Worm (Caenorhabditis elegans): ENCODE data around the gene acbp-6.

The acbp-6 gene

ce11 chrII:11998903-11999302 lies 25.4 kb upstream of the acbp-6 start, which contains the start of gene Y17G7B.23:
Gene Y17G7B.23 (plus strand): TSS chrII:11999203.
- TF ChIP-seq aptf-3 (GFP tag; IDR thresholded peaks at IDR 0.05) (no peak), F10E7.11 (tag; optimal IDR thresholded peaks at IDR 0.05) (no peak), repo-1 (tag; optimal IDR thresholded peaks at IDR 0.05) (no peak), ceh-79 (tag; optimal IDR thresholded peaks at IDR 0.05) (no peak), ceh-91 (GFP tag; IDR thresholded peaks at IDR 0.05) (no peak), F49E8.2 (tag; optimal IDR thresholded peaks at IDR 0.05; ENCODE audit: insufficient read depth) (no peak), sdz-38 (tag; optimal IDR thresholded peaks at IDR 0.05) (no peak), nhr-120 (GFP tag; IDR thresholded peaks at IDR 0.05) (no peak), let-526 (GFP tag; IDR thresholded peaks at IDR 0.05) (no peak), snpc-1.1 (tag; optimal IDR thresholded peaks at IDR 0.05; ENCODE audit: insufficient read depth) (no peak), him-1 (tag; optimal IDR thresholded peaks at IDR 0.05) (no peak), sptf-2 (GFP tag; optimal IDR thresholded peaks at IDR 0.05) (no peak), hlh-26 (GFP tag; conservative IDR thresholded peaks at IDR 0.05) (no peak), lsy-27 (tag; optimal IDR thresholded peaks at IDR 0.05; ENCODE audit: borderline replicate concordance, insufficient read depth) (no peak)

ce11 chrII:11994940-11995339 lies 21.4 kb upstream of the acbp-6 start:
- no peak for TF ChIP-seq dpff-1 (tag; optimal IDR thresholded peaks at IDR 0.05)
- TF ChIP-seq egrh-3 (GFP tag; IDR thresholded peaks at IDR 0.05) = no peak
- TF ChIP-seq ceh-40 (GFP tag; IDR thresholded peaks at IDR 0.05) = no peak
- no peak for TF ChIP-seq mes-4 (tag; optimal IDR thresholded peaks at IDR 0.05)
- TF ChIP-seq Y53F4B.3 (GFP tag; IDR thresholded peaks at IDR 0.05) = no peak
- no peak for TF ChIP-seq F52B5.7 (tag; optimal IDR thresholded peaks at IDR 0.05)
- no peak for TF ChIP-seq F37B4.10 (GFP tag; IDR thresholded peaks at IDR 0.05)
- TF ChIP-seq Y53G8AR.9 (GFP tag; conservative IDR thresholded peaks at IDR 0.05) = no peak
- TF ChIP-seq F33H1.4 (GFP tag; IDR thresholded peaks at IDR 0.05) = no peak
- no peak for TF ChIP-seq ama-1 (optimal IDR thresholded peaks at IDR 0.05)
- no peak for TF ChIP-seq ama-1 (GFP tag; optimal IDR thresholded peaks at IDR 0.05)
- TF ChIP-seq nfya-1 (tag; optimal IDR thresholded peaks at IDR 0.05; ENCODE audit: borderline replicate concordance, insufficient read depth) = no peak
- TF ChIP-seq madf-10 (tag; optimal IDR thresholded peaks at IDR 0.05) = no peak
- TF ChIP-seq snpc-4 (GFP tag; optimal IDR thresholded peaks at IDR 0.05) = no peak
- no peak for TF ChIP-seq snpc-4 (tag; optimal IDR thresholded peaks at IDR 0.05)
- no peak for TF ChIP-seq ztf-25 (GFP tag; IDR thresholded peaks at IDR 0.05)

- TF ChIP-seq ztf-3 (GFP tag; optimal IDR thresholded peaks at IDR 0.05) (no peak), zfh-2 (GFP tag; conservative IDR thresholded peaks at IDR 0.05) (no peak), unc-130 (GFP tag; optimal IDR thresholded peaks at IDR 0.05) (no peak), snpc-1.3 (tag; optimal IDR thresholded peaks at IDR 0.05; ENCODE audit: insufficient read depth) (no peak), Y79H2A.3 (GFP tag; conservative IDR thresholded peaks at IDR 0.05) (no peak), egl-18 (GFP tag; IDR thresholded peaks at IDR 0.05) (no peak), K11D2.4 (GFP tag; IDR thresholded peaks at IDR 0.05) (no peak), T07F8.4 (tag; optimal IDR thresholded peaks at IDR 0.05) (no peak), ceh-40 (GFP tag; IDR thresholded peaks at IDR 0.05) (no peak), F57C9.4 (tag; optimal IDR thresholded peaks at IDR 0.05) (no peak), snpc-1.1 (tag; optimal IDR thresholded peaks at IDR 0.05; ENCODE audit: insufficient read depth) (no peak), lin-40 (tag; optimal IDR thresholded peaks at IDR 0.05) (no peak)
Observed at ce11 chrII:11992701-11993100, 19.2 kb upstream of the acbp-6 start, which contains the start of gene dhps-1. Gene dhps-1 (plus strand): TSS chrII:11993001.
